Worm (Caenorhabditis elegans) whole organism, late embryonic: ENCODE measurements around the gene sna-1.
A peak's percentile ranks its signal among the peaks of the same experiment; 100 is the strongest.

Experiments used
- K09A11.1 ChIP-seq: sonication (generic microtip); optimal IDR thresholded peaks from 2 replicates; lab custom pipeline; 2017; ENCODE audit warnings: antibody characterized with exemption, mild to moderate bottlenecking, missing genetic modification characterization, missing compliant biosample characterization; ENCODE audit not compliant: insufficient read depth
- ama-1 ChIP-seq: fragments of 150-350 bp; optimal IDR thresholded peaks from 2 replicates; lab custom pipeline; 2014
- ceh-18 ChIP-seq: sonication (generic microtip); optimal IDR thresholded peaks from 2 replicates; lab custom pipeline; 2016; ENCODE audit warnings: missing genetic modification characterization, missing compliant biosample characterization
- ceh-19 ChIP-seq: fragments of 200-800 bp; sonication (Bioruptor generic); optimal IDR thresholded peaks from 2 replicates; lab custom pipeline; 2018; ENCODE audit warnings: mild to moderate bottlenecking, missing genetic modification characterization, missing compliant biosample characterization
- ceh-2 ChIP-seq: sonication (generic microtip); optimal IDR thresholded peaks from 2 replicates; lab custom pipeline; 2016; ENCODE audit warnings: missing genotype, missing genetic modification characterization, missing compliant biosample characterization
- ceh-24 ChIP-seq: sonication (generic microtip); optimal IDR thresholded peaks from 2 replicates; lab custom pipeline; 2016; ENCODE audit warnings: mild to moderate bottlenecking, missing genetic modification characterization, missing compliant biosample characterization
- ceh-34 ChIP-seq: sonication (generic microtip); optimal IDR thresholded peaks from 2 replicates; lab custom pipeline; 2016; ENCODE audit warnings: mild to moderate bottlenecking, missing genetic modification characterization, missing compliant biosample characterization
- ceh-6 ChIP-seq: fragments of 200-800 bp; sonication (Bioruptor generic); optimal IDR thresholded peaks from 2 replicates; lab custom pipeline; 2018; ENCODE audit warnings: mild to moderate bottlenecking, missing genetic modification characterization, missing compliant biosample characterization
- fax-1 ChIP-seq: sonication (generic microtip); optimal IDR thresholded peaks from 2 replicates; lab custom pipeline; 2016; ENCODE audit warnings: missing genotype, missing genetic modification characterization, missing compliant biosample characterization
- fkh-6 ChIP-seq: sonication (generic microtip); optimal IDR thresholded peaks from 2 replicates; lab custom pipeline; 2016; ENCODE audit warnings: missing genetic modification characterization, missing compliant biosample characterization
- gmeb-2 ChIP-seq: sonication (generic microtip); optimal IDR thresholded peaks from 2 replicates; lab custom pipeline; 2016; ENCODE audit warnings: missing genetic modification characterization, inconsistent platforms, missing compliant biosample characterization
- hlh-8 ChIP-seq: sonication (generic microtip); optimal IDR thresholded peaks from 2 replicates; lab custom pipeline; 2016; ENCODE audit warnings: missing genotype, missing genetic modification characterization, missing compliant biosample characterization
- lin-11 ChIP-seq: fragments of 200-800 bp; sonication (Bioruptor generic); optimal IDR thresholded peaks from 2 replicates; lab custom pipeline; 2018; ENCODE audit warnings: mild to moderate bottlenecking, missing genetic modification characterization, missing compliant biosample characterization
- mec-3 ChIP-seq: sonication (generic microtip); optimal IDR thresholded peaks from 2 replicates; lab custom pipeline; 2016; ENCODE audit warnings: borderline replicate concordance, missing genetic modification characterization, missing compliant biosample characterization
- nhr-11 ChIP-seq: fragments of 150-350 bp; optimal IDR thresholded peaks from 2 replicates; lab custom pipeline; 2014; ENCODE audit warnings: missing biosample characterization, missing genetic modification characterization
- odd-2 ChIP-seq: sonication (generic microtip); optimal IDR thresholded peaks from 2 replicates; lab custom pipeline; 2017; ENCODE audit warnings: antibody characterized with exemption, mild to moderate bottlenecking, missing genetic modification characterization, missing compliant biosample characterization
- pha-2 ChIP-seq: sonication (generic microtip); optimal IDR thresholded peaks from 2 replicates; lab custom pipeline; 2017; ENCODE audit warnings: mild to moderate bottlenecking, missing genetic modification characterization, missing compliant biosample characterization
- pha-4 ChIP-seq: fragments of 150-350 bp; optimal IDR thresholded peaks from 2 replicates; lab custom pipeline; 2018; ENCODE audit warnings: missing biosample characterization, missing genetic modification reagents, missing genetic modification characterization
- pros-1 ChIP-seq: fragments of 150-350 bp; optimal IDR thresholded peaks from 2 replicates; lab custom pipeline; 2014; ENCODE audit warnings: missing biosample characterization, missing genetic modification reagents, missing genetic modification characterization
- sdc-2 ChIP-seq: sonication (generic microtip); optimal IDR thresholded peaks from 2 replicates; lab custom pipeline; 2016; ENCODE audit warnings: missing genotype, missing genetic modification characterization, missing compliant biosample characterization
- sox-2 ChIP-seq: fragments of 200-800 bp; sonication (Bioruptor generic); IDR thresholded peaks from 2 replicates; pipeline ENCODE4 v1.3.6; 2022; ENCODE audit warnings: missing genetic modification reagents, missing genetic modification characterization, missing compliant biosample characterization
- sox-4 ChIP-seq: sonication (generic microtip); optimal IDR thresholded peaks from 2 replicates; lab custom pipeline; 2017; ENCODE audit warnings: mild to moderate bottlenecking, missing genetic modification characterization, inconsistent platforms, missing compliant biosample characterization
- syd-9 ChIP-seq: sonication (generic microtip); optimal IDR thresholded peaks from 2 replicates; lab custom pipeline; 2016; ENCODE audit warnings: mild to moderate bottlenecking, missing genetic modification characterization, moderate library complexity, missing compliant biosample characterization
- tbx-7 ChIP-seq: sonication (generic microtip); optimal IDR thresholded peaks from 2 replicates; lab custom pipeline; 2016; ENCODE audit warnings: missing genotype, missing genetic modification characterization, missing compliant biosample characterization
- ttx-3 ChIP-seq: sonication (generic microtip); optimal IDR thresholded peaks from 2 replicates; lab custom pipeline; 2016; ENCODE audit warnings: missing genetic modification reagents, missing genetic modification characterization, missing compliant biosample characterization
- unc-3 ChIP-seq, 2 experiments: fragments of 200-800 bp in 1 of 2; sonication (Bioruptor generic) in 1 of 2; sonication (generic microtip) in 1 of 2; conservative IDR thresholded peaks in 1 of 2; optimal IDR thresholded peaks in 1 of 2; 2 replicates each; pipeline versions ENCODE4 v1.3.6 to Lab custom; 2016 to 2022; ENCODE audit warnings: missing compliant biosample characterization in 2 of 2, missing genetic modification characterization in 2 of 2, missing genetic modification reagents in 1 of 2
- unc-42 ChIP-seq: sonication (generic microtip); optimal IDR thresholded peaks from 2 replicates; lab custom pipeline; 2016; ENCODE audit warnings: missing genotype, missing genetic modification characterization, missing compliant biosample characterization
- ztf-16 ChIP-seq: sonication (generic microtip); optimal IDR thresholded peaks from 2 replicates; lab custom pipeline; 2017; ENCODE audit warnings: missing genetic modification characterization, missing compliant biosample characterization

sna-1 gene

DNA sequence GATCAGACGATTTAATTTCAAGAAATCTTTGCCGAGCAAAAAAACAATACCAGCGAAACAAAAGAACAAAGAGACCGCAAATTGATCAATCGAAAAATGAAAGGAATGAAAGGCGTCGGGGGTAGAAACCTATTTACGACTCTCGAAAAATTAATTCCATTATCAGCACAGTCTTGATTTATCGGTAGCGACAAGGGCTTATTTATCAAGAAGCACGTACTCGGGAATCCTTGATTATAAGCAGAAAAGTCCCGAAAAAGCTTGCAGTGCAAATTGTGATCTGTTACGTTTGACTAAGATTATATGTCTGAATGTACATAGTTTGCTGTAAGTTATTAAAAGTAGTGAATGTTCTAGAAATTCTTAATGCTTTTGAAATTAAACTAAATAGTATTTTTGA lies 43.9 kb downstream of the sna-1 start:
- TF ChIP-seq pha-4 (tag; lab: Kevin White, UChicago): no peak
- no peak for TF ChIP-seq odd-2 (tag; lab: Kevin White, UChicago)
- TF ChIP-seq ttx-3 (tag; lab: Kevin White, UChicago): no peak
- no peak for TF ChIP-seq lin-11 (tag; lab: Kevin White, UChicago)
- TF ChIP-seq sox-2 (GFP tag; lab: Robert Waterston, UW): no peak
- TF ChIP-seq ceh-6: no peak
- TF ChIP-seq ceh-24 (tag; lab: Kevin White, UChicago): no peak
- TF ChIP-seq mec-3 (tag; lab: Kevin White, UChicago): no peak
- TF ChIP-seq K09A11.1 (tag; lab: Kevin White, UChicago): no peak
- no peak for TF ChIP-seq ceh-2 (tag; lab: Kevin White, UChicago)

ce11 chrV:6665751-6666150 lies 44.7 kb downstream of the sna-1 start, which contains the start of gene pmp-5:
Gene pmp-5 (minus strand): TSS chrV:6665813.
- TF ChIP-seq tbx-7 (tag; lab: Kevin White, UChicago) (no peak), ztf-16 (tag; lab: Kevin White, UChicago) (no peak), ceh-19 (GFP tag; lab: Kevin White, UChicago) (no peak), sox-4 (tag; lab: Kevin White, UChicago) (no peak), ama-1 (lab: Kevin White, UChicago) (no peak), ceh-34 (no peak), ttx-3 (tag; lab: Kevin White, UChicago) (no peak), sdc-2 (no peak), lin-11 (tag; lab: Kevin White, UChicago) (no peak), unc-3 (GFP tag; conservative IDR thresholded peaks at IDR 0.05; lab: Robert Waterston, UW) (no peak), unc-3 (tag; optimal IDR thresholded peaks at IDR 0.05; lab: Kevin White, UChicago) (no peak), fax-1 (tag; lab: Kevin White, UChicago) (no peak), pha-2 (tag; lab: Kevin White, UChicago) (no peak), syd-9 (tag; lab: Kevin White, UChicago) (no peak)
- TF ChIP-seq, all 69 proteins: peak for 0

- TF ChIP-seq pros-1 (tag; lab: Kevin White, UChicago) (no peak), ceh-18 (tag; lab: Kevin White, UChicago) (no peak), hlh-8 (tag; lab: Kevin White, UChicago) (no peak), gmeb-2 (no peak), fkh-6 (tag; lab: Kevin White, UChicago) (no peak), nhr-11 (tag; lab: Kevin White, UChicago) (no peak)
Measured at ce11 chrV:6662505-6662904, 48.0 kb downstream of the sna-1 start.

DNA sequence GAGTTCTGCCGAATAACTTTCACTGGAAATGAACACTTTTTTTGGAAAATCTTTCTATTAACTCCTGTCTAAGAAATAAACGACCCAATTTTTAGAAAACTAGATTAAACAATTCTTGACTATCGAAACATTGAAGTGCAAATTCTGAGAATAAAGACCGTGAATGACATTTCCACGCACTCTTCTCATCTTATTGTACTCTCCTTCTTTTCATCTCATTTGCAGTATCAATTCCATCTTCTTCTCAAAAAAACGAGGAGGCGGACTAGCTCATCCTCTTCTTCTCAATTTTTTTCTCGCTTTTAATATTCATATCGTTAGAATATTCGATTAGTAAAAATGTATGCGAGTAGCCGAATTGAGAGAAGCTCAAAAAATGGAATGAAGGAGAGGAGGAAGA lies 48.8 kb downstream of the sna-1 start:
- TF ChIP-seq ceh-6 (no peak), unc-42 (tag; lab: Kevin White, UChicago) (peak; percentile 42)
- TF ChIP-seq, all 69 proteins: peak for 1
